Worm (Caenorhabditis elegans): Measurements from ENCODE around the gene F46B6.10.

Gene F46B6.10

ce11 chrV:9833900-9834299 is 32.0 kb upstream of the F46B6.10 start, which contains the start of gene sru-40:
TSS of gene sru-40 (minus strand) at chrV:9834000.
- no peak for TF ChIP-seq ztf-3 (GFP tag; optimal IDR thresholded peaks at IDR 0.05)
- no peak for TF ChIP-seq let-526 (GFP tag; IDR thresholded peaks at IDR 0.05)
- no peak for TF ChIP-seq chd-7 (tag; optimal IDR thresholded peaks at IDR 0.05)
- no peak for TF ChIP-seq ztf-6 (GFP tag; IDR thresholded peaks at IDR 0.05)
- no peak for TF ChIP-seq let-607 (tag; optimal IDR thresholded peaks at IDR 0.05)
- TF ChIP-seq egl-44 (GFP tag; IDR thresholded peaks at IDR 0.05), result no peak
- no peak for TF ChIP-seq nhr-120 (GFP tag; IDR thresholded peaks at IDR 0.05)
- TF ChIP-seq ceh-79 (tag; optimal IDR thresholded peaks at IDR 0.05), result no peak
- no peak for TF ChIP-seq fkh-3 (tag; optimal IDR thresholded peaks at IDR 0.05)
- TF ChIP-seq rpc-1 (optimal IDR thresholded peaks at IDR 0.05), result no peak
- no peak for TF ChIP-seq rpc-1 (tag; optimal IDR thresholded peaks at IDR 0.05)
- no peak for TF ChIP-seq tlf-1 (GFP tag; optimal IDR thresholded peaks at IDR 0.05)
- TF ChIP-seq lsy-27 (tag; optimal IDR thresholded peaks at IDR 0.05; ENCODE audit: borderline replicate concordance, insufficient read depth), result no peak
- TF ChIP-seq ceh-27 (GFP tag; optimal IDR thresholded peaks at IDR 0.05), result no peak
- no peak for TF ChIP-seq F22D6.2 (tag; optimal IDR thresholded peaks at IDR 0.05)
- TF ChIP-seq B0261.1 (tag; optimal IDR thresholded peaks at IDR 0.05), result no peak
- no peak for TF ChIP-seq egl-18 (GFP tag; IDR thresholded peaks at IDR 0.05)
- TF ChIP-seq Y53F4B.3 (GFP tag; IDR thresholded peaks at IDR 0.05), result no peak
- no peak for TF ChIP-seq Y95B8A.8 (GFP tag; IDR thresholded peaks at IDR 0.05)

DNA sequence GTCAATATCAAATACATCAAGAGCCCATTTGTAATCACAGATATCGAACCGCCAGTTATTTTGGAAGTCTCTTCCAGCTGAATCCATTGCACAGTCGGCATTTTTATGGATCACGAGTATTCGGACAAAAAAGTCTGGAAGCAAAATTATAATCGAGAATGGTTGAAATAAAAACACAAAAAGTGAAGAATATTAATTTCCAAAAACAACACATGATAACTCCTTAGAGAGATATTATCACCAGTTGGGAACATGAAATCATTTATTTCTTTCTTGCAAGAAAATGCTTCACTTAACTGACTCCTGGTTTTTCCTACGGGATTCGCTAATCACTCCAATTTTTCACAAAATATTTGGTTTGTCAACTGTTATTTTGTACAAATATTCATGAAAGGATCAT is 22.3 kb upstream of the F46B6.10 start, which contains the start of gene str-2:
Gene str-2 (minus strand): TSS at position 101 of the 400 bp plus-strand sequence.
- TF ChIP-seq madf-8 (GFP tag; conservative IDR thresholded peaks at IDR 0.05), result no peak
- TF ChIP-seq C06A6.2 (GFP tag; conservative IDR thresholded peaks at IDR 0.05), result no peak
- TF ChIP-seq nhr-27 (tag; optimal IDR thresholded peaks at IDR 0.05), result no peak

DNA sequence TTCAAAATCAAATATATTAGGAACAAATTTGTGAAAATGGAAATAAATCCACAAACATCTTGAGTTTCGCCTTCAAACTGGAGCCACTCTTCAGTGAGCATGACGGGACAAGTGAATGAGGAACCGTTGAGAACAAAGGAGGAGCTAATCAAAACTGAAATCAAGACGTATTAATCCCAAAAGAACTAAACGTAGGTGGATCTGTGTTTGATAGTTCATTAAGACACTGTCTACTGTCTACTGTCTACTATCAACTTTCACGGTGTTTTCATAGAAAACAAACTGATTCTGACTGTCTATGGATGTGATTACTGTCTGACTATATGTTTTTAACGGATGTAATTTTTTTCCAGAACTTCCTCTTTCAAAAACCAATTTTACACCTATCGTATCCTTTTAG is 19.9 kb upstream of the F46B6.10 start, which contains the start of gene str-193:
Gene str-193 (minus strand): TSS at position 101 of the 400 bp plus-strand sequence.
- TF ChIP-seq dox-1 (GFP tag; IDR thresholded peaks at IDR 0.05), result no peak
- no peak for TF ChIP-seq efl-1 (GFP tag; optimal IDR thresholded peaks at IDR 0.05)
- no peak for TF ChIP-seq ekl-4 (GFP tag; IDR thresholded peaks at IDR 0.05)
- TF ChIP-seq mel-28 (tag; optimal IDR thresholded peaks at IDR 0.05; ENCODE audit: borderline replicate concordance), result no peak
- TF ChIP-seq madf-3 (GFP tag; IDR thresholded peaks at IDR 0.05), result no peak
- TF ChIP-seq lsl-1 (GFP tag; optimal IDR thresholded peaks at IDR 0.05), result no peak
- TF ChIP-seq ztf-6 (GFP tag; IDR thresholded peaks at IDR 0.05), result no peak
- TF ChIP-seq sea-2 (GFP tag; IDR thresholded peaks at IDR 0.05), result no peak
- TF ChIP-seq sptf-2 (GFP tag; optimal IDR thresholded peaks at IDR 0.05), result no peak

DNA sequence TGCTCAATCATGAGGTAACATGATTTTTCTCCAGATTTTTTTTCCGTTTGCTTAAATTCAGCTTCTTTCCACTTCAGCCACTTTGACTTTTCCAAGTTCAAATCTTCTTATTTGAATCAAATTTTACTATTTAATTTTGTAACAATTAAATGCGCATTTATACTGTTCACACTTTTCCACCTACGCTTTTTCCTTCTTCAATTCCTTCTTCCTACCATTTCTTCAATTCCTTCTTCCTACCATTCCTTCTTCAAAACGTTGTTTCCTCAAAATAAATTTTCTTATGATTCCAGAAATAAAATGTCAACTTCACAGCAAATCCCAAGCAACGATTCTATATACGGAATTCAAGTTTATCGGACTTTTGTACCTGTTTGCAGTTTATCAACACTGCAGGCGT is 14.5 kb upstream of the F46B6.10 start, which contains the start of gene sru-31:
Gene sru-31 (plus strand): TSS at position 301 of the 400 bp plus-strand sequence.
- no peak for TF ChIP-seq ztf-3 (GFP tag; optimal IDR thresholded peaks at IDR 0.05)
- TF ChIP-seq Y79H2A.3 (GFP tag; conservative IDR thresholded peaks at IDR 0.05), result no peak
- no peak for TF ChIP-seq chd-7 (tag; optimal IDR thresholded peaks at IDR 0.05)
- TF ChIP-seq ztf-26 (tag; optimal IDR thresholded peaks at IDR 0.05), result no peak
- no peak for TF ChIP-seq hlh-26 (GFP tag; conservative IDR thresholded peaks at IDR 0.05)
- TF ChIP-seq F49E8.2 (tag; optimal IDR thresholded peaks at IDR 0.05; ENCODE audit: insufficient read depth), result no peak
- no peak for TF ChIP-seq F57A8.1 (GFP tag; optimal IDR thresholded peaks at IDR 0.05)
- TF ChIP-seq F39B2.1 (GFP tag; IDR thresholded peaks at IDR 0.05), result no peak
- no peak for TF ChIP-seq T07F8.4 (tag; optimal IDR thresholded peaks at IDR 0.05)
- TF ChIP-seq tlf-1 (GFP tag; optimal IDR thresholded peaks at IDR 0.05), result no peak
- no peak for TF ChIP-seq nfyb-1 (GFP tag; IDR thresholded peaks at IDR 0.05)
- no peak for TF ChIP-seq lin-26 (GFP tag; IDR thresholded peaks at IDR 0.05)
- TF ChIP-seq ztf-22 (GFP tag; optimal IDR thresholded peaks at IDR 0.05), result no peak
- no peak for TF ChIP-seq ztf-25 (GFP tag; IDR thresholded peaks at IDR 0.05)
- TF ChIP-seq lin-35 (GFP tag; optimal IDR thresholded peaks at IDR 0.05), result no peak
- no peak for TF ChIP-seq ceh-27 (GFP tag; optimal IDR thresholded peaks at IDR 0.05)
- TF ChIP-seq tbp1 (GFP tag; optimal IDR thresholded peaks at IDR 0.05), result no peak
- TF ChIP-seq Y56A3A.18 (GFP tag; IDR thresholded peaks at IDR 0.05), result no peak
